Worm (Caenorhabditis elegans) whole organism, L4 larva: ENCODE results near the gene F45D3.2.

Experiments
- F10B5.3 ChIP-seq: sonication (generic microtip); optimal IDR thresholded peaks from 2 replicates; lab custom pipeline; 2016; ENCODE audit warnings: mild to moderate bottlenecking, missing genetic modification characterization, missing compliant biosample characterization
- F26F4.8 ChIP-seq: fragments of 200-800 bp; sonication (Bioruptor generic); conservative IDR thresholded peaks from 2 replicates; pipeline ENCODE4 v1.3.6; 2022; ENCODE audit warnings: missing genetic modification characterization, missing compliant biosample characterization
- T20F7.1 ChIP-seq: fragments of 200-800 bp; sonication (Bioruptor generic); optimal IDR thresholded peaks from 2 replicates; lab custom pipeline; 2018; ENCODE audit warnings: mild to moderate bottlenecking, missing genetic modification characterization, missing compliant biosample characterization
- T26A8.4 ChIP-seq: fragments of 200-800 bp; sonication (Bioruptor generic); IDR thresholded peaks from 2 replicates; pipeline ENCODE4 v1.3.6; 2022; ENCODE audit warnings: missing genetic modification characterization, missing compliant biosample characterization
- Y105C5A.15 ChIP-seq: fragments of 200-800 bp; sonication (Bioruptor generic); IDR thresholded peaks from 2 replicates; pipeline ENCODE4 v1.3.6; 2022; ENCODE audit warnings: missing genetic modification characterization, missing compliant biosample characterization
- Y75B8A.6 ChIP-seq: fragments of 200-800 bp; sonication (Bioruptor generic); IDR thresholded peaks from 2 replicates; pipeline ENCODE4 v1.3.6; 2022; ENCODE audit warnings: missing genetic modification reagents, missing genetic modification characterization, missing compliant biosample characterization
- ZK337.2 ChIP-seq: fragments of 200-800 bp; sonication (Bioruptor generic); IDR thresholded peaks from 2 replicates; pipeline ENCODE4 v1.3.6; 2022; ENCODE audit warnings: missing genetic modification reagents, missing genetic modification characterization, missing compliant biosample characterization
- aly-2 ChIP-seq: sonication (generic microtip); optimal IDR thresholded peaks from 2 replicates; lab custom pipeline; 2018; ENCODE audit warnings: missing biosample characterization, missing genetic modification characterization
- ama-1 ChIP-seq: fragments of 150-350 bp; optimal IDR thresholded peaks from 2 replicates; lab custom pipeline; 2014; ENCODE audit warnings: inconsistent platforms, mixed read lengths
- arid-1 ChIP-seq: fragments of 200-800 bp; sonication (Bioruptor generic); conservative IDR thresholded peaks from 2 replicates; pipeline ENCODE4 v1.3.6; 2022; ENCODE audit warnings: missing genetic modification reagents, missing genetic modification characterization, missing compliant biosample characterization
- ceh-32 ChIP-seq: sonication (generic microtip); optimal IDR thresholded peaks from 2 replicates; lab custom pipeline; 2016; ENCODE audit warnings: mild to moderate bottlenecking, missing genetic modification characterization, missing compliant biosample characterization; ENCODE audit not compliant: poor library complexity
- ceh-44 ChIP-seq: fragments of 200-800 bp; sonication (Bioruptor generic); IDR thresholded peaks from 2 replicates; pipeline ENCODE4 v1.3.6; 2022; ENCODE audit warnings: missing genetic modification reagents, missing genetic modification characterization, missing compliant biosample characterization
- ceh-62 ChIP-seq: sonication (generic microtip); optimal IDR thresholded peaks from 2 replicates; lab custom pipeline; 2017; ENCODE audit warnings: missing biosample characterization, missing genetic modification characterization
- daf-16 ChIP-seq, 3 experiments: sonication (generic microtip); optimal IDR thresholded peaks; 2 replicates each; lab custom pipeline; 2016 to 2017; ENCODE audit warnings: missing genetic modification characterization in 3 of 3, missing genetic modification reagents in 3 of 3, mild to moderate bottlenecking in 2 of 3, missing compliant biosample characterization in 2 of 3, missing biosample characterization in 1 of 3, moderate library complexity in 1 of 3
- dmd-6 ChIP-seq: fragments of 200-800 bp; sonication (Bioruptor generic); IDR thresholded peaks from 2 replicates; pipeline ENCODE4 v1.3.6; 2022; ENCODE audit warnings: missing genetic modification reagents, missing genetic modification characterization, missing compliant biosample characterization
- dmd-8 ChIP-seq: fragments of 200-800 bp; sonication (Bioruptor generic); IDR thresholded peaks from 2 replicates; pipeline ENCODE4 v1.3.6; 2022; ENCODE audit warnings: missing genetic modification characterization, missing compliant biosample characterization
- dve-1 ChIP-seq: sonication (generic microtip); optimal IDR thresholded peaks from 2 replicates; lab custom pipeline; 2017; ENCODE audit warnings: antibody characterized with exemption, mild to moderate bottlenecking, missing genetic modification characterization, missing compliant biosample characterization; ENCODE audit not compliant: insufficient read depth
- egl-43 ChIP-seq: fragments of 200-800 bp; sonication (Bioruptor generic); IDR thresholded peaks from 2 replicates; pipeline ENCODE4 v1.3.6; 2022; ENCODE audit warnings: missing genetic modification reagents, missing genetic modification characterization, missing compliant biosample characterization
- fkh-10 ChIP-seq: fragments of 150-350 bp; optimal IDR thresholded peaks from 2 replicates; lab custom pipeline; 2014; ENCODE audit warnings: missing biosample characterization, missing genetic modification reagents, missing genetic modification characterization
- fos-1 ChIP-seq: fragments of 150-350 bp; optimal IDR thresholded peaks from 2 replicates; lab custom pipeline; 2014; ENCODE audit warnings: missing biosample characterization, missing genetic modification characterization
- hif-1 ChIP-seq, 2 experiments: sonication (generic microtip); optimal IDR thresholded peaks; 2 replicates each; lab custom pipeline; 2016 to 2017; ENCODE audit warnings: missing compliant biosample characterization in 2 of 2, missing genetic modification characterization in 2 of 2, missing genetic modification reagents in 2 of 2, missing genotype in 2 of 2, mild to moderate bottlenecking in 1 of 2
- hlh-30 ChIP-seq: sonication (generic microtip); optimal IDR thresholded peaks from 2 replicates; lab custom pipeline; 2017; ENCODE audit warnings: antibody characterized with exemption, mild to moderate bottlenecking, missing genetic modification characterization, missing compliant biosample characterization; ENCODE audit not compliant: insufficient read depth
- lin-13 ChIP-seq: fragments of 150-350 bp; optimal IDR thresholded peaks from 2 replicates; lab custom pipeline; 2014; ENCODE audit warnings: missing biosample characterization, missing genetic modification reagents, missing genetic modification characterization
- lin-15B ChIP-seq: fragments of 150-350 bp; sonication (generic microtip); optimal IDR thresholded peaks from 3 replicates; lab custom pipeline; 2014; ENCODE audit warnings: missing biosample characterization, missing genetic modification characterization
- lir-3 ChIP-seq: sonication (generic microtip); optimal IDR thresholded peaks from 2 replicates; lab custom pipeline; 2016; ENCODE audit warnings: mild to moderate bottlenecking, missing genetic modification characterization, missing compliant biosample characterization
- madf-5 ChIP-seq, 2 experiments: fragments of 200-800 bp; sonication (Bioruptor generic); IDR thresholded peaks; 2 replicates each; pipeline ENCODE4 v1.3.6; 2022; ENCODE audit warnings: missing compliant biosample characterization in 2 of 2, missing genetic modification characterization in 2 of 2
- mxl-3 ChIP-seq: fragments of 200-800 bp; sonication (Bioruptor generic); optimal IDR thresholded peaks from 2 replicates; lab custom pipeline; 2018; ENCODE audit warnings: mild to moderate bottlenecking, missing genetic modification characterization, missing compliant biosample characterization
- nhr-102 ChIP-seq: sonication (generic microtip); optimal IDR thresholded peaks from 2 replicates; lab custom pipeline; 2016; ENCODE audit warnings: mild to moderate bottlenecking, missing genetic modification characterization, moderate library complexity, missing compliant biosample characterization
- nhr-11 ChIP-seq: fragments of 150-350 bp; optimal IDR thresholded peaks from 2 replicates; lab custom pipeline; 2014; ENCODE audit warnings: missing biosample characterization, missing genetic modification characterization
- nhr-111 ChIP-seq: fragments of 200-800 bp; sonication (Bioruptor generic); optimal IDR thresholded peaks from 2 replicates; lab custom pipeline; 2018; ENCODE audit warnings: mild to moderate bottlenecking, missing genetic modification characterization, missing compliant biosample characterization
- nhr-237 ChIP-seq: sonication (generic microtip); optimal IDR thresholded peaks from 2 replicates; lab custom pipeline; 2017; ENCODE audit warnings: missing biosample characterization, missing genetic modification characterization
- nhr-25 ChIP-seq: sonication (generic microtip); optimal IDR thresholded peaks from 2 replicates; lab custom pipeline; 2017; ENCODE audit warnings: missing genetic modification characterization, mild to moderate bottlenecking, missing compliant biosample characterization, antibody characterized with exemption, moderate library complexity, borderline replicate concordance; ENCODE audit not compliant: insufficient read depth
- nhr-41 ChIP-seq: fragments of 200-800 bp; sonication (Bioruptor generic); IDR thresholded peaks from 2 replicates; pipeline ENCODE4 v1.3.6; 2022; ENCODE audit warnings: missing genetic modification reagents, missing genetic modification characterization, missing compliant biosample characterization
- nhr-48 ChIP-seq: sonication (generic microtip); optimal IDR thresholded peaks from 2 replicates; lab custom pipeline; 2016; ENCODE audit warnings: mild to moderate bottlenecking, missing genetic modification characterization, missing compliant biosample characterization
- nhr-6 ChIP-seq: fragments of 150-350 bp; optimal IDR thresholded peaks from 2 replicates; lab custom pipeline; 2014; ENCODE audit warnings: missing biosample characterization, missing genetic modification characterization
- nhr-76 ChIP-seq: fragments of 150-350 bp; optimal IDR thresholded peaks from 2 replicates; lab custom pipeline; 2014; ENCODE audit warnings: missing biosample characterization, missing genetic modification characterization
- pha-4 ChIP-seq, 2 experiments: fragments of 150-350 bp in 1 of 2; fragments of 200-800 bp in 1 of 2; sonication (Bioruptor generic) in 1 of 2; IDR thresholded peaks in 1 of 2; optimal IDR thresholded peaks in 1 of 2; 2 replicates each; pipeline versions ENCODE4 v1.3.6 to Lab custom; 2014 to 2022; ENCODE audit warnings: missing genetic modification characterization in 2 of 2, missing genetic modification reagents in 2 of 2, missing biosample characterization in 1 of 2, missing compliant biosample characterization in 1 of 2
- php-3 ChIP-seq: fragments of 200-800 bp; sonication (Bioruptor generic); IDR thresholded peaks from 2 replicates; pipeline ENCODE4 v1.3.6; 2022; ENCODE audit warnings: missing genetic modification reagents, missing genetic modification characterization, missing compliant biosample characterization
- rbr-2 ChIP-seq: sonication (generic microtip); optimal IDR thresholded peaks from 2 replicates; lab custom pipeline; 2016; ENCODE audit warnings: missing genotype, missing genetic modification characterization, missing compliant biosample characterization
- saeg-2 ChIP-seq: fragments of 200-800 bp; sonication (Bioruptor generic); IDR thresholded peaks from 2 replicates; pipeline ENCODE4 v1.3.6; 2022; ENCODE audit warnings: missing genetic modification reagents, missing genetic modification characterization, missing compliant biosample characterization
- skn-1 ChIP-seq: fragments of 150-350 bp; optimal IDR thresholded peaks from 2 replicates; lab custom pipeline; 2014; ENCODE audit warnings: missing biosample characterization, missing genetic modification characterization
- spr-1 ChIP-seq: sonication (generic microtip); optimal IDR thresholded peaks from 2 replicates; lab custom pipeline; 2016; ENCODE audit warnings: mild to moderate bottlenecking, missing genetic modification characterization, missing compliant biosample characterization
- spr-3 ChIP-seq: fragments of 200-800 bp; sonication (Bioruptor generic); optimal IDR thresholded peaks from 2 replicates; lab custom pipeline; 2018; ENCODE audit warnings: mild to moderate bottlenecking, missing genetic modification characterization, missing compliant biosample characterization
- tag-97 ChIP-seq: fragments of 200-800 bp; sonication (Bioruptor generic); IDR thresholded peaks from 2 replicates; pipeline ENCODE4 v1.3.6; 2022; ENCODE audit warnings: missing genetic modification characterization, missing compliant biosample characterization
- unc-130 ChIP-seq: sonication (generic microtip); optimal IDR thresholded peaks from 2 replicates; lab custom pipeline; 2016; ENCODE audit warnings: missing genetic modification reagents, missing genetic modification characterization, missing compliant biosample characterization
- unc-39 ChIP-seq: sonication (generic microtip); optimal IDR thresholded peaks from 2 replicates; lab custom pipeline; 2017; ENCODE audit warnings: missing biosample characterization, missing genetic modification characterization
- zfp-3 ChIP-seq: fragments of 200-800 bp; sonication (Bioruptor generic); conservative IDR thresholded peaks from 2 replicates; pipeline ENCODE4 v1.3.6; 2022; ENCODE audit warnings: missing genetic modification reagents, missing genetic modification characterization, missing compliant biosample characterization
- zip-2 ChIP-seq: fragments of 150-350 bp; optimal IDR thresholded peaks from 2 replicates; lab custom pipeline; 2014; ENCODE audit warnings: missing biosample characterization, missing genetic modification characterization
- ztf-11 ChIP-seq: fragments of 150-350 bp; optimal IDR thresholded peaks from 2 replicates; lab custom pipeline; 2014; ENCODE audit warnings: missing biosample characterization, missing genetic modification characterization

The F45D3.2 gene

DNA sequence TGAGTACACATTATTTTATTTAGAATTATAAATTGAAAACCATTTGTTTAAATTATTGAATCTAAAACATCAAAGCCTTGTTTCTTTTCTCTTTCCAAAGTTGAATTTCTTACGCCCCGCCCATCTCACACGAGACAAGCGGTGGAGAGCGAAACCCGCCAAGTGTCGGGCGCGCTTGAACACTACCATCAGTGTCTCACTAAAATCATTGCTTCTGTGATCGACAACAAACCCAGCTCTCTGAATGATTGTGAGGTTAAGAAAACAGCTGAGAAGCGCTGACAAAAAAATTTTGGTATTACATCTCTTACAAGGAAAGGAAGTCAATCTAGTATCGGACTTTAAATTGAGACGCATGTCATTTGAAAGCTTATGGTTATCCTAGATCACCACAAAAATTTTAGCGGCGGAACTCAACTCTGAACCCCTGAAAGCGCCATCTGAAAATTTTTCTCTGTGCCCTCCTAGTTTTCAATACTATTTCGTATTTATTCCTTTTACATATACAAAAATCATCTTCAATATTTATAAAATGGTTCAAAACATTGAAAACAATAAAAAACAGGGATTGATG is 49.7 kb upstream of the F45D3.2 start (continued):
- TF ChIP-seq nhr-102 (tag; lab: Kevin White, UChicago) = peak; percentile 85
- no peak for TF ChIP-seq Y105C5A.15 (GFP tag; lab: Robert Waterston, UW)
- TF ChIP-seq mxl-3 (GFP tag; lab: Kevin White, UChicago) = peak; percentile 54
- TF ChIP-seq fos-1 (tag; lab: Kevin White, UChicago) = no peak
- peak; percentile 77 for TF ChIP-seq F10B5.3
- no peak for TF ChIP-seq madf-5 (GFP tag; IDR thresholded peaks at IDR 0.05; lab: Robert Waterston, UW)
- TF ChIP-seq zip-2 (tag; lab: Kevin White, UChicago) = peak; percentile 16
- TF ChIP-seq lin-15B (tag; lab: Kevin White, UChicago) = no peak
- no peak for TF ChIP-seq fkh-10
- TF ChIP-seq F26F4.8 = no peak
- peak; percentile 68 for TF ChIP-seq dmd-6 (GFP tag; lab: Robert Waterston, UW)
- TF ChIP-seq skn-1 (tag; lab: Kevin White, UChicago) = no peak
- TF ChIP-seq ceh-62 = no peak
- TF ChIP-seq nhr-237 (tag; lab: Kevin White, UChicago) = no peak
- peak; percentile 44 for TF ChIP-seq T20F7.1 (GFP tag; lab: Kevin White, UChicago)
- peak; percentile 64 for TF ChIP-seq nhr-48
- TF ChIP-seq spr-1 (tag; lab: Kevin White, UChicago) = peak; percentile 79
- peak; percentile 92 for TF ChIP-seq dve-1
- no peak for TF ChIP-seq tag-97 (GFP tag; lab: Robert Waterston, UW)
- no peak for TF ChIP-seq php-3 (GFP tag; lab: Robert Waterston, UW)
- TF ChIP-seq arid-1 (GFP tag; lab: Robert Waterston, UW) = peak; percentile 76
- no peak for TF ChIP-seq saeg-2 (GFP tag; lab: Robert Waterston, UW)
- TF ChIP-seq ceh-44 (GFP tag; lab: Robert Waterston, UW) = peak; percentile 88
- no peak for TF ChIP-seq unc-39 (tag; lab: Kevin White, UChicago)
- peak; percentile 60; the same call in 1 of the 2 replicates for TF ChIP-seq pha-4 (GFP tag; IDR thresholded peaks at IDR 0.05; lab: Robert Waterston, UW)
- TF ChIP-seq pha-4 (tag; optimal IDR thresholded peaks at IDR 0.05; lab: Kevin White, UChicago) = no peak
- peak; percentile 65 for TF ChIP-seq unc-130 (GFP tag; lab: Kevin White, UChicago)
- peak; percentile 92 for TF ChIP-seq T26A8.4 (GFP tag; lab: Robert Waterston, UW)
- no peak for TF ChIP-seq hif-1 (tag; optimal IDR thresholded peaks at IDR 0.05; lab: Kevin White, UChicago)
- peak; percentile 72; the same call in 1 of the 2 replicates for TF ChIP-seq nhr-41
- TF ChIP-seq lin-13 (GFP tag; lab: Kevin White, UChicago) = peak; percentile 74
- 0 out of 2 replicates have a peak, but pooled peaks have one; percentile 30 for TF ChIP-seq zfp-3 (GFP tag; lab: Robert Waterston, UW)
- TF ChIP-seq daf-16 (GFP tag; optimal IDR thresholded peaks at IDR 0.05; lab: Kevin White, UChicago) = peak; percentile 38 to 87
- TF ChIP-seq daf-16 (tag; optimal IDR thresholded peaks at IDR 0.05; lab: Kevin White, UChicago) = peak; percentile 84
- no peak for TF ChIP-seq nhr-111 (GFP tag; lab: Kevin White, UChicago)
- peak; percentile 76; the same call in 1 of the 2 replicates for TF ChIP-seq egl-43
- TF ChIP-seq nhr-6 (tag; lab: Kevin White, UChicago) = peak; percentile 81
- TF ChIP-seq hlh-30 = peak; percentile 70
- TF ChIP-seq spr-3 = peak; percentile 5
- no peak for TF ChIP-seq lir-3 (tag; lab: Kevin White, UChicago)
- no peak for TF ChIP-seq nhr-76 (tag; lab: Kevin White, UChicago)
- TF ChIP-seq Y75B8A.6 (GFP tag; lab: Robert Waterston, UW) = no peak
- no peak for TF ChIP-seq aly-2 (tag; lab: Kevin White, UChicago)
- no peak for TF ChIP-seq ceh-32 (tag; lab: Kevin White, UChicago)
- peak; percentile 60 for TF ChIP-seq rbr-2
- 0 out of 2 replicates have a peak, but pooled peaks have one; percentile 29 for TF ChIP-seq dmd-8 (GFP tag; lab: Robert Waterston, UW)
- peak; percentile 68 for TF ChIP-seq ama-1 (lab: Kevin White, UChicago)
- TF ChIP-seq ztf-11 (tag; lab: Kevin White, UChicago) = no peak
- no peak for TF ChIP-seq nhr-25 (tag; lab: Kevin White, UChicago)
- no peak for TF ChIP-seq nhr-11 (tag; lab: Kevin White, UChicago)
- 0 out of 2 replicates have a peak, but pooled peaks have one; percentile 3 for TF ChIP-seq ZK337.2
